5 fruit fly cellular contexts compared by ENCODE assay signal in the genomic region with DNA sequence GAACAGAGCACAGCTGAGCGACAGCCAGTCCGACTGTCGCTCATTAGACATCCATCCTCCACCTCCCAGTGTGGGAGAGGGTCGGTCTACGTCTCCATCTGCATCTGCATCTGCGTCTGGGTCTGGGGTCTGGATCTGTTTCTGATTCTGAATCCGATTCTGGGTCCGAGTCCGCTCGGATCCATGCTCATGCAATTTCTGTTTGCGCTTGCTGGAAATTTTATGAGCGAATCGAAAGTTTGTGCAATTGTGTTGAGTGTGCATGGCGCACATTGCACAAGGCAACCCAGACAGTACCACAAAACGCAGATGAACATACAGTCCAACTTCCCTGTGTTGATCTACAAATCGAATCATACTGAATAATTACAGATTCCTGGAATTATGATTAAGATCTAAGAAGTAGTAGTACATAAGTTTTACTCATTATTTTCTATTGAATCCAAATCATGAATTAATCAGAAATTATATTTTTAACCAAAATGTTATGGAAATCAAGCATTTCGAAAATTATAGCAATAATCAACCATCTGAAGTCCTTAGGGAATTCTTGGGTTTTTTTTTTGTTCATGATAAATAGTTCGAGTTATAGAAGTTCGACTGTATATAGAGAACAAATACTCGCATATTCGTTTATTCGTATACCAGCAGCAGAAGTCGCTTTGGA.
A peak's percentile ranks its signal among the peaks of the same experiment; 100 is the strongest.
TF ChIP-seq lines count a peak whose summit lies in the region.

No protein-coding gene starts in this region.

TF ChIP-seq in whole organism, adult, 20 proteins besides CTCF, POLR2A, EP300 and RAD21 (continued from another document):
- TF ChIP-seq ovo (GFP tag; optimal IDR thresholded peaks at IDR 0.05; lab: Kevin White, UChicago) (peak; percentile 19), kay (GFP tag; lab: Kevin White, UChicago; ENCODE audit: borderline replicate concordance) (peak; percentile 81), cic (GFP tag; optimal IDR thresholded peaks at IDR 0.05; lab: Kevin White, UChicago) (no peak), CG5204 (GFP tag; optimal IDR thresholded peaks at IDR 0.05; lab: Kevin White, UChicago) (peak; percentile 88)

TF ChIP-seq in whole organism, embryonic, 481 proteins besides CTCF, POLR2A, EP300 and RAD21 (continued from another document and continues in another):
- TF ChIP-seq Lpt (GFP tag; optimal IDR thresholded peaks at IDR 0.05; lab: Kevin White, UChicago) (no peak), Med (GFP tag; lab: Kevin White, UChicago) (no peak), gfzf (GFP tag; optimal IDR thresholded peaks at IDR 0.05; lab: Kevin White, UChicago) (no peak), CG2129 (GFP tag; IDR thresholded peaks at IDR 0.05; lab: Robert Waterston, UW; ENCODE audit: partially characterized antibody) (no peak), Awh (GFP tag; IDR thresholded peaks at IDR 0.05; lab: Robert Waterston, UW) (0 out of 2 replicates have a peak, but pooled peaks have one; percentile 23), corto (GFP tag; optimal IDR thresholded peaks at IDR 0.05; lab: Kevin White, UChicago) (peak; percentile 33), Doc2 (GFP tag; IDR thresholded peaks at IDR 0.05; lab: Robert Waterston, UW) (no peak), CG4707 (GFP tag; optimal IDR thresholded peaks at IDR 0.05; lab: Kevin White, UChicago) (no peak), bsh (GFP tag; optimal IDR thresholded peaks at IDR 0.05; lab: Kevin White, UChicago) (peak in 1 of 2 experiments; percentile 78), zfh2 (GFP tag; optimal IDR thresholded peaks at IDR 0.05; lab: Kevin White, UChicago) (no peak), MBD-R2 (GFP tag; IDR thresholded peaks at IDR 0.05; lab: Robert Waterston, UW) (no peak), CG18011 (GFP tag; optimal IDR thresholded peaks at IDR 0.05; lab: Kevin White, UChicago) (no peak), CG14965 (GFP tag; optimal IDR thresholded peaks at IDR 0.05; lab: Kevin White, UChicago; ENCODE audit: borderline replicate concordance) (no peak), trem (tag; optimal IDR thresholded peaks at IDR 0.05; lab: Kevin White, UChicago) (peak; percentile 11), CG4730 (GFP tag; IDR thresholded peaks at IDR 0.05; lab: Robert Waterston, UW) (no peak), Xrp1 (GFP tag; IDR thresholded peaks at IDR 0.05; lab: Robert Waterston, UW) (0 out of 2 replicates have a peak, but pooled peaks have one; percentile 13), CG12155 (GFP tag; optimal IDR thresholded peaks at IDR 0.05; lab: Kevin White, UChicago) (no peak), so (GFP tag; IDR thresholded peaks at IDR 0.05; lab: Robert Waterston, UW) (no peak), CG17359 (tag; optimal IDR thresholded peaks at IDR 0.05; lab: Kevin White, UChicago) (peak; percentile 36), Drgx (GFP tag; IDR thresholded peaks at IDR 0.05; lab: Robert Waterston, UW) (peak; percentile 94), nom (GFP tag; optimal IDR thresholded peaks at IDR 0.05; lab: Kevin White, UChicago) (peak; percentile 77), exex (tag; optimal IDR thresholded peaks at IDR 0.05; lab: Kevin White, UChicago) (no peak), gt (GFP tag; IDR thresholded peaks at IDR 0.05; lab: Robert Waterston, UW) (no peak), dmrt99B (tag; optimal IDR thresholded peaks at IDR 0.05; lab: Kevin White, UChicago) (peak; percentile 60), CoRest (tag; optimal IDR thresholded peaks at IDR 0.05; lab: Kevin White, UChicago) (peak; percentile 15), CG30403 (GFP tag; optimal IDR thresholded peaks at IDR 0.05; lab: Kevin White, UChicago) (peak; percentile 0), CG6654 (GFP tag; optimal IDR thresholded peaks at IDR 0.05; lab: Kevin White, UChicago) (no peak), Hr78 (GFP tag; optimal IDR thresholded peaks at IDR 0.05; lab: Kevin White, UChicago) (no peak), BtbVII (GFP tag; optimal IDR thresholded peaks at IDR 0.05; lab: Kevin White, UChicago) (no peak), CG33213 (GFP tag; optimal IDR thresholded peaks at IDR 0.05; lab: Kevin White, UChicago) (no peak)

TF ChIP-seq in whole organism, prepupa, 60 proteins besides CTCF, POLR2A, EP300 and RAD21 (continued from another document and continues in another):
- TF ChIP-seq Hr38 (GFP tag; optimal IDR thresholded peaks at IDR 0.05; lab: Kevin White, UChicago), result peak; percentile 40
- peak; percentile 96 for TF ChIP-seq CG10669 (GFP tag; optimal IDR thresholded peaks at IDR 0.05; lab: Kevin White, UChicago)
- peak; percentile 96 for TF ChIP-seq svp (GFP tag; lab: Kevin White, UChicago)
- peak; percentile 78 to 98 for TF ChIP-seq salr (GFP tag; optimal IDR thresholded peaks at IDR 0.05; lab: Kevin White, UChicago)
- TF ChIP-seq CG15336 (GFP tag; IDR thresholded peaks at IDR 0.05; lab: Robert Waterston, UW), result peak; percentile 97
- peak; percentile 22 for TF ChIP-seq CG6854 (GFP tag; optimal IDR thresholded peaks at IDR 0.05; lab: Kevin White, UChicago)
- peak; percentile 97 for TF ChIP-seq Sox14 (GFP tag; optimal IDR thresholded peaks at IDR 0.05; lab: Kevin White, UChicago)
- TF ChIP-seq lz (GFP tag; optimal IDR thresholded peaks at IDR 0.05; lab: Kevin White, UChicago), result peak; percentile 95
- TF ChIP-seq dsx (GFP tag; optimal IDR thresholded peaks at IDR 0.05; lab: Kevin White, UChicago; ENCODE audit: poor library complexity, severe bottlenecking), result peak; percentile 94
- TF ChIP-seq CG8119 (GFP tag; IDR thresholded peaks at IDR 0.05; lab: Robert Waterston, UW), result peak; percentile 97
- no peak for TF ChIP-seq fkh (GFP tag; optimal IDR thresholded peaks at IDR 0.05; lab: Kevin White, UChicago)
- peak; percentile 26 for TF ChIP-seq Eip93F (GFP tag; optimal IDR thresholded peaks at IDR 0.05; lab: Kevin White, UChicago)
- TF ChIP-seq Blimp-1 (GFP tag; optimal IDR thresholded peaks at IDR 0.05; lab: Kevin White, UChicago), result peak; percentile 78
- peak; percentile 94 for TF ChIP-seq CG6808 (GFP tag; optimal IDR thresholded peaks at IDR 0.05; lab: Kevin White, UChicago)
- TF ChIP-seq CG8319 (GFP tag; optimal IDR thresholded peaks at IDR 0.05; lab: Kevin White, UChicago), result peak; percentile 93
- TF ChIP-seq ss (GFP tag; optimal IDR thresholded peaks at IDR 0.05; lab: Kevin White, UChicago), result peak; percentile 86 to 91
- peak; percentile 98 for TF ChIP-seq OdsH (GFP tag; optimal IDR thresholded peaks at IDR 0.05; lab: Kevin White, UChicago)
- peak; percentile 97 for TF ChIP-seq CG11762 (GFP tag; optimal IDR thresholded peaks at IDR 0.05; lab: Kevin White, UChicago; ENCODE audit: insufficient read depth)
- peak; percentile 98 for TF ChIP-seq Hr4 (GFP tag; optimal IDR thresholded peaks at IDR 0.05; lab: Kevin White, UChicago)
- peak; percentile 94 for TF ChIP-seq Gug (GFP tag; IDR thresholded peaks at IDR 0.05; lab: Robert Waterston, UW)
- TF ChIP-seq Smox (GFP tag; optimal IDR thresholded peaks at IDR 0.05; lab: Kevin White, UChicago), result peak; percentile 94
- peak; percentile 89 for TF ChIP-seq CG16779 (tag; optimal IDR thresholded peaks at IDR 0.05; lab: Kevin White, UChicago)
- TF ChIP-seq fd59A (GFP tag; optimal IDR thresholded peaks at IDR 0.05; lab: Kevin White, UChicago), result peak; percentile 91
- TF ChIP-seq CG6792 (GFP tag; optimal IDR thresholded peaks at IDR 0.05; lab: Kevin White, UChicago), result peak; percentile 95
- peak; percentile 95 for TF ChIP-seq CG7368 (GFP tag; optimal IDR thresholded peaks at IDR 0.05; lab: Kevin White, UChicago)
- TF ChIP-seq eg (GFP tag; IDR thresholded peaks at IDR 0.05; lab: Robert Waterston, UW), result peak; percentile 94
- peak; percentile 96 for TF ChIP-seq CG10631 (GFP tag; optimal IDR thresholded peaks at IDR 0.05; lab: Kevin White, UChicago)
- TF ChIP-seq spab (GFP tag; optimal IDR thresholded peaks at IDR 0.05; lab: Kevin White, UChicago), result peak; percentile 94
- peak; percentile 91 for TF ChIP-seq CG6163 (GFP tag; IDR thresholded peaks at IDR 0.05; lab: Robert Waterston, UW)
- TF ChIP-seq cyc (GFP tag; optimal IDR thresholded peaks at IDR 0.05; lab: Kevin White, UChicago), result peak; percentile 95

TF ChIP-seq in whole organism, pupa, 21 proteins besides CTCF, POLR2A, EP300 and RAD21 (continued from another document):
- peak; percentile 97 for TF ChIP-seq CG9948 (tag; optimal IDR thresholded peaks at IDR 0.05; lab: Kevin White, UChicago)
- TF ChIP-seq Pif1A (GFP tag; optimal IDR thresholded peaks at IDR 0.05; lab: Kevin White, UChicago), result peak; percentile 95

TF ChIP-seq in whole organism, wandering third instar larva, 38 proteins besides CTCF, POLR2A, EP300 and RAD21 (continued from another document):
- TF ChIP-seq Dfd (GFP tag; optimal IDR thresholded peaks at IDR 0.05; lab: Kevin White, UChicago) (no peak), CG32264 (GFP tag; optimal IDR thresholded peaks at IDR 0.05; lab: Kevin White, UChicago) (peak; percentile 86), Hnf4 (GFP tag; optimal IDR thresholded peaks at IDR 0.05; lab: Kevin White, UChicago) (peak; percentile 60), OdsH (GFP tag; optimal IDR thresholded peaks at IDR 0.05; lab: Kevin White, UChicago) (peak; percentile 91), woc (GFP tag; optimal IDR thresholded peaks at IDR 0.05; lab: Kevin White, UChicago) (peak; percentile 76), psq (GFP tag; optimal IDR thresholded peaks at IDR 0.05; lab: Kevin White, UChicago) (peak; percentile 73), Abd-B (GFP tag; optimal IDR thresholded peaks at IDR 0.05; lab: Kevin White, UChicago) (no peak), lola (GFP tag; optimal IDR thresholded peaks at IDR 0.05; lab: Kevin White, UChicago) (no peak), Rel (GFP tag; optimal IDR thresholded peaks at IDR 0.05; lab: Kevin White, UChicago) (no peak), Rel (tag; optimal IDR thresholded peaks at IDR 0.05; lab: Kevin White, UChicago) (no peak), dsf (GFP tag; optimal IDR thresholded peaks at IDR 0.05; lab: Kevin White, UChicago; ENCODE audit: borderline replicate concordance) (no peak), Hr83 (GFP tag; optimal IDR thresholded peaks at IDR 0.05; lab: Kevin White, UChicago; ENCODE audit: poor library complexity, severe bottlenecking) (no peak), brk (GFP tag; optimal IDR thresholded peaks at IDR 0.05; lab: Kevin White, UChicago) (peak; percentile 43), N (GFP tag; optimal IDR thresholded peaks at IDR 0.05; lab: Kevin White, UChicago) (no peak), dmrt93B (GFP tag; optimal IDR thresholded peaks at IDR 0.05; lab: Kevin White, UChicago) (peak; percentile 90), Dif (GFP tag; optimal IDR thresholded peaks at IDR 0.05; lab: Kevin White, UChicago; ENCODE audit: partially characterized antibody) (no peak), CrebA (GFP tag; optimal IDR thresholded peaks at IDR 0.05; lab: Kevin White, UChicago; ENCODE audit: borderline replicate concordance) (no peak), rgr (GFP tag; optimal IDR thresholded peaks at IDR 0.05; lab: Kevin White, UChicago) (peak; percentile 90)
